Worm (Caenorhabditis elegans) whole organism, L4 larva: ENCODE data around the gene C01G5.5.

Source experiments
- F37D6.2 ChIP-seq: sonication (generic microtip); optimal IDR thresholded peaks from 2 replicates; lab custom pipeline; 2016; ENCODE audit warnings: mild to moderate bottlenecking, missing genetic modification characterization, missing compliant biosample characterization
- Y48G9A.11 ChIP-seq: fragments of 200-800 bp; sonication (Bioruptor generic); IDR thresholded peaks from 2 replicates; pipeline ENCODE4 v1.3.6; 2022; ENCODE audit warnings: missing genetic modification reagents, missing genetic modification characterization, missing compliant biosample characterization
- ZK337.2 ChIP-seq: fragments of 200-800 bp; sonication (Bioruptor generic); IDR thresholded peaks from 2 replicates; pipeline ENCODE4 v1.3.6; 2022; ENCODE audit warnings: missing genetic modification reagents, missing genetic modification characterization, missing compliant biosample characterization
- aha-1 ChIP-seq: fragments of 150-350 bp; peaks from one replicate; lab custom pipeline; 2014; ENCODE audit warnings: missing biosample characterization, missing genetic modification characterization
- ceh-44 ChIP-seq: fragments of 200-800 bp; sonication (Bioruptor generic); IDR thresholded peaks from 2 replicates; pipeline ENCODE4 v1.3.6; 2022; ENCODE audit warnings: missing genetic modification reagents, missing genetic modification characterization, missing compliant biosample characterization
- daf-16 ChIP-seq, 3 experiments: sonication (generic microtip); optimal IDR thresholded peaks; 2 replicates each; lab custom pipeline; 2016 to 2017; ENCODE audit warnings: missing genetic modification characterization in 3 of 3, missing genetic modification reagents in 3 of 3, mild to moderate bottlenecking in 2 of 3, missing compliant biosample characterization in 2 of 3, missing biosample characterization in 1 of 3, moderate library complexity in 1 of 3
- daf-19 ChIP-seq: fragments of 200-800 bp; sonication (Bioruptor generic); conservative IDR thresholded peaks from 2 replicates; pipeline ENCODE4 v1.3.6; 2022; ENCODE audit warnings: missing genetic modification characterization, missing compliant biosample characterization
- dmd-6 ChIP-seq: fragments of 200-800 bp; sonication (Bioruptor generic); IDR thresholded peaks from 2 replicates; pipeline ENCODE4 v1.3.6; 2022; ENCODE audit warnings: missing genetic modification reagents, missing genetic modification characterization, missing compliant biosample characterization
- dve-1 ChIP-seq: sonication (generic microtip); optimal IDR thresholded peaks from 2 replicates; lab custom pipeline; 2017; ENCODE audit warnings: antibody characterized with exemption, mild to moderate bottlenecking, missing genetic modification characterization, missing compliant biosample characterization; ENCODE audit not compliant: insufficient read depth
- hif-1 ChIP-seq, 2 experiments: sonication (generic microtip); optimal IDR thresholded peaks; 2 replicates each; lab custom pipeline; 2016 to 2017; ENCODE audit warnings: missing compliant biosample characterization in 2 of 2, missing genetic modification characterization in 2 of 2, missing genetic modification reagents in 2 of 2, missing genotype in 2 of 2, mild to moderate bottlenecking in 1 of 2
- hlh-11 ChIP-seq: fragments of 200-800 bp; sonication (Bioruptor generic); optimal IDR thresholded peaks from 2 replicates; lab custom pipeline; 2018; ENCODE audit warnings: mild to moderate bottlenecking, missing genetic modification characterization, missing compliant biosample characterization
- lsy-2 ChIP-seq, 2 experiments: fragments of 150-350 bp in 1 of 2; sonication (generic microtip) in 1 of 2; optimal IDR thresholded peaks; 2 replicates each; lab custom pipeline; 2014 to 2017; ENCODE audit warnings: missing biosample characterization in 2 of 2, missing genetic modification characterization in 2 of 2
- madf-5 ChIP-seq, 2 experiments: fragments of 200-800 bp; sonication (Bioruptor generic); IDR thresholded peaks; 2 replicates each; pipeline ENCODE4 v1.3.6; 2022; ENCODE audit warnings: missing compliant biosample characterization in 2 of 2, missing genetic modification characterization in 2 of 2
- mdl-1 ChIP-seq, 2 experiments: fragments of 150-350 bp in 1 of 2; sonication (generic microtip) in 1 of 2; optimal IDR thresholded peaks; 2 replicates each; lab custom pipeline; 2014 to 2017; ENCODE audit warnings: missing biosample characterization in 2 of 2, missing genetic modification characterization in 2 of 2
- mep-1 ChIP-seq: fragments of 150-350 bp; sonication (generic microtip); optimal IDR thresholded peaks from 3 replicates; lab custom pipeline; 2014; ENCODE audit warnings: missing biosample characterization, missing genetic modification characterization
- mxl-3 ChIP-seq: fragments of 200-800 bp; sonication (Bioruptor generic); optimal IDR thresholded peaks from 2 replicates; lab custom pipeline; 2018; ENCODE audit warnings: mild to moderate bottlenecking, missing genetic modification characterization, missing compliant biosample characterization
- nhr-28 ChIP-seq: fragments of 150-350 bp; optimal IDR thresholded peaks from 2 replicates; lab custom pipeline; 2014; ENCODE audit warnings: missing biosample characterization, missing genetic modification characterization
- nhr-42 ChIP-seq: fragments of 200-800 bp; sonication (Bioruptor generic); IDR thresholded peaks from 2 replicates; pipeline ENCODE4 v1.3.6; 2022; ENCODE audit warnings: missing genetic modification characterization, missing compliant biosample characterization
- nhr-48 ChIP-seq: sonication (generic microtip); optimal IDR thresholded peaks from 2 replicates; lab custom pipeline; 2016; ENCODE audit warnings: mild to moderate bottlenecking, missing genetic modification characterization, missing compliant biosample characterization
- pha-4 ChIP-seq, 2 experiments: fragments of 150-350 bp in 1 of 2; fragments of 200-800 bp in 1 of 2; sonication (Bioruptor generic) in 1 of 2; IDR thresholded peaks in 1 of 2; optimal IDR thresholded peaks in 1 of 2; 2 replicates each; pipeline versions ENCODE4 v1.3.6 to Lab custom; 2014 to 2022; ENCODE audit warnings: missing genetic modification characterization in 2 of 2, missing genetic modification reagents in 2 of 2, missing biosample characterization in 1 of 2, missing compliant biosample characterization in 1 of 2
- php-3 ChIP-seq: fragments of 200-800 bp; sonication (Bioruptor generic); IDR thresholded peaks from 2 replicates; pipeline ENCODE4 v1.3.6; 2022; ENCODE audit warnings: missing genetic modification reagents, missing genetic modification characterization, missing compliant biosample characterization
- pqm-1 ChIP-seq: sonication (generic microtip); optimal IDR thresholded peaks from 2 replicates; lab custom pipeline; 2017; ENCODE audit warnings: missing biosample characterization, missing genetic modification characterization
- tra-1 ChIP-seq: fragments of 200-800 bp; sonication (Bioruptor generic); IDR thresholded peaks from 2 replicates; pipeline ENCODE4 v1.3.6; 2022; ENCODE audit warnings: missing genetic modification reagents, missing genetic modification characterization, missing compliant biosample characterization
- unc-62 ChIP-seq, 3 experiments: fragments of 150-350 bp in 1 of 3; sonication (generic microtip); optimal IDR thresholded peaks in 2 of 3; peaks in 1 of 3; 1 replicate in 1 of 3; 2 replicates in 2 of 3; lab custom pipeline; 2014 to 2017; ENCODE audit warnings: missing biosample characterization in 3 of 3, missing genetic modification characterization in 3 of 3, missing genetic modification reagents in 3 of 3, missing genotype in 1 of 3
- ztf-7 ChIP-seq: fragments of 150-350 bp; optimal IDR thresholded peaks from 2 replicates; lab custom pipeline; 2014; ENCODE audit warnings: missing biosample characterization, missing genetic modification characterization

The C01G5.5 gene

ce11 chrIV:6572238-6572637, 47.8 kb downstream of the C01G5.5 start, which contains the start of gene bicd-1:
Gene bicd-1, minus strand, starts transcription at chrIV:6572338.
- TF ChIP-seq nhr-42 (no peak), mdl-1 (tag; optimal IDR thresholded peaks at IDR 0.05; lab: Kevin White, UChicago) (no peak), pha-4 (GFP tag; IDR thresholded peaks at IDR 0.05; lab: Robert Waterston, UW) (no peak), pha-4 (tag; optimal IDR thresholded peaks at IDR 0.05; lab: Kevin White, UChicago) (no peak), tra-1 (GFP tag; lab: Robert Waterston, UW) (no peak), nhr-48 (tag; lab: Kevin White, UChicago) (no peak), F37D6.2 (tag; lab: Kevin White, UChicago) (no peak)

DNA sequence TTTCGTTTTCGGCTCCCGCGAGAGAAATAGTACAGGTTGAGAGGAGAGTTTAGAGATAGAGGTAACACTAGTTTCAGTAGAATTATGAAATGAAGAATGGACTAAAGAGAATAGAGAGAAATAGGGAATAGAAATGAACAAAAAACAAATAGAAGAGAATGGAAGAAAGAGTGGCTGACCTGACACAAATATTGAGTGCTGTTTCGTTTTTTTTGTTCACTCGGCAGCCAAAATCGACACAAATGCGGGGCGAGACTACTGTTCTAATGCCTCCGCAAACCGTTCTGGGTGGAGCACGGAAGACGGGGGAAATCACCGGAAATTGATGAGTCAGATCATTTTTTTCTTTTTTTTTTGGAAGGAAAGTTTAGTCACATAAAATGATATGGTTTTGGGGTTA, 48.2 kb downstream of the C01G5.5 start:
- peak; percentile 10 for TF ChIP-seq nhr-28 (tag; lab: Kevin White, UChicago)
- TF ChIP-seq aha-1 (tag; lab: Kevin White, UChicago): peak; percentile 42
- TF ChIP-seq unc-62 (GFP tag; optimal IDR thresholded peaks at IDR 0.05 in 1 of 2; lab: Kevin White, UChicago): no peak
- no peak for TF ChIP-seq unc-62 (tag; optimal IDR thresholded peaks at IDR 0.05; lab: Kevin White, UChicago)

ce11 chrIV:6574343-6574742, 49.9 kb downstream of the C01G5.5 start:
- no peak for TF ChIP-seq ztf-7 (tag; lab: Kevin White, UChicago)
- no peak for TF ChIP-seq Y48G9A.11 (GFP tag; lab: Robert Waterston, UW)
- TF ChIP-seq dmd-6 (GFP tag; lab: Robert Waterston, UW): peak; percentile 67
- TF ChIP-seq mxl-3 (GFP tag; lab: Kevin White, UChicago): peak; percentile 36
- TF ChIP-seq nhr-42: no peak
- no peak for TF ChIP-seq hif-1 (tag; optimal IDR thresholded peaks at IDR 0.05; lab: Kevin White, UChicago)
- peak; percentile 67 for TF ChIP-seq dve-1
- no peak for TF ChIP-seq madf-5 (GFP tag; IDR thresholded peaks at IDR 0.05; lab: Robert Waterston, UW)
- peak; percentile 63 for TF ChIP-seq aha-1 (tag; lab: Kevin White, UChicago)
- TF ChIP-seq mep-1: peak; percentile 34
- peak; percentile 70 for TF ChIP-seq hlh-11 (tag; lab: Kevin White, UChicago)
- TF ChIP-seq daf-16 (GFP tag; optimal IDR thresholded peaks at IDR 0.05; lab: Kevin White, UChicago): no peak
- TF ChIP-seq daf-16 (tag; optimal IDR thresholded peaks at IDR 0.05; lab: Kevin White, UChicago): peak; percentile 53
- peak; percentile 63 for TF ChIP-seq pqm-1 (tag; lab: Kevin White, UChicago)
- TF ChIP-seq pha-4 (GFP tag; IDR thresholded peaks at IDR 0.05; lab: Robert Waterston, UW): no peak
- no peak for TF ChIP-seq pha-4 (tag; optimal IDR thresholded peaks at IDR 0.05; lab: Kevin White, UChicago)
- 0 out of 2 replicates have a peak, but pooled peaks have one; percentile 22 for TF ChIP-seq php-3
- 0 out of 2 replicates have a peak, but pooled peaks have one; percentile 35 for TF ChIP-seq daf-19 (GFP tag; lab: Robert Waterston, UW)
- TF ChIP-seq lsy-2 (tag; optimal IDR thresholded peaks at IDR 0.05; lab: Kevin White, UChicago): peak in 1 of 2 experiments; percentile 13
- TF ChIP-seq ceh-44: no peak
- TF ChIP-seq nhr-28 (tag; lab: Kevin White, UChicago): peak; percentile 66
- TF ChIP-seq unc-62 (GFP tag; optimal IDR thresholded peaks at IDR 0.05 in 1 of 2; lab: Kevin White, UChicago): peak in 1 of 2 experiments; percentile 29
- no peak for TF ChIP-seq unc-62 (tag; optimal IDR thresholded peaks at IDR 0.05; lab: Kevin White, UChicago)
- no peak for TF ChIP-seq ZK337.2 (GFP tag; lab: Robert Waterston, UW)
- TF ChIP-seq, all 104 proteins: peak for 13
